Worm (Caenorhabditis elegans): ENCODE measurements around the gene M151.2.

- TF ChIP-seq ceh-13 (GFP tag; optimal IDR thresholded peaks at IDR 0.05) (no peak), ama-1 (optimal IDR thresholded peaks at IDR 0.05) (no peak), hmg-4 (GFP tag; optimal IDR thresholded peaks at IDR 0.05) (no peak), sea-1 (GFP tag; conservative IDR thresholded peaks at IDR 0.05) (no peak), tra-4 (tag; optimal IDR thresholded peaks at IDR 0.05) (no peak), tbx-37 (GFP tag; conservative IDR thresholded peaks at IDR 0.05) (no peak), ceh-36 (tag; optimal IDR thresholded peaks at IDR 0.05) (no peak), flt-1 (GFP tag; IDR thresholded peaks at IDR 0.05) (no peak), hnd-1 (tag; optimal IDR thresholded peaks at IDR 0.05) (no peak), ets-7 (tag; optimal IDR thresholded peaks at IDR 0.05) (no peak), pes-1 (GFP tag; IDR thresholded peaks at IDR 0.05) (no peak), B0310.2 (tag; optimal IDR thresholded peaks at IDR 0.05) (no peak), aly-1 (tag; optimal IDR thresholded peaks at IDR 0.05) (no peak), tbx-11 (GFP tag; IDR thresholded peaks at IDR 0.05) (no peak)
Measured at ce11 chrII:3641197-3641596, 10.3 kb downstream of the M151.2 start, which contains the start of gene M151.1.

Measured in whole organism, early embryonic.